Worm (Caenorhabditis elegans): Measurements from ENCODE around the gene ins-7.
"Not testable (repeated sequence)": the region's sequence is repeated elsewhere in the genome, so short reads cannot be mapped to it uniquely, and the experiment has no call there.

ce11 chrIV:9688715-9689114 lies 6.1 kb upstream of the ins-7 start, which contains the start of gene msp-76:
- TF ChIP-seq nhr-237 (tag; optimal IDR thresholded peaks at IDR 0.05); elt-3 (tag; optimal IDR thresholded peaks at IDR 0.05); ceh-82 (tag; optimal IDR thresholded peaks at IDR 0.05); ztf-11 (tag; optimal IDR thresholded peaks at IDR 0.05); efl-3 (GFP tag; optimal IDR thresholded peaks at IDR 0.05); efl-1 (optimal IDR thresholded peaks at IDR 0.05); efl-1 (GFP tag; optimal IDR thresholded peaks at IDR 0.05 in 1 of 2): not testable (repeated sequence)
